Fruit fly (Drosophila melanogaster) whole organism, prepupa: ENCODE results near the gene Drsl6.

Experiments
- Blimp-1 ChIP-seq: fragments of 200-800 bp; sonication (Bioruptor generic); optimal IDR thresholded peaks from 3 replicates; lab custom pipeline; 2017; ENCODE audit warnings: missing biosample characterization, missing genetic modification characterization, mild to moderate bottlenecking, moderate library complexity, missing genetic modification reagents
- CG10631 ChIP-seq: fragments of 200-800 bp; sonication (Bioruptor generic); optimal IDR thresholded peaks from 2 replicates; lab custom pipeline; 2016; ENCODE audit warnings: missing biosample characterization, missing genetic modification characterization
- CG10669 ChIP-seq: fragments of 200-800 bp; sonication (Bioruptor generic); optimal IDR thresholded peaks from 3 replicates; lab custom pipeline; 2018; ENCODE audit warnings: missing biosample characterization, mild to moderate bottlenecking, missing genetic modification characterization, moderate library complexity
- CG11294 ChIP-seq: fragments of 200-800 bp; sonication (Bioruptor generic); IDR thresholded peaks from 2 replicates; pipeline ENCODE4 v1.3.6; 2022; ENCODE audit warnings: missing biosample characterization, missing genetic modification characterization
- CG11902 ChIP-seq: fragments of 200-800 bp; sonication (Bioruptor generic); optimal IDR thresholded peaks from 3 replicates; lab custom pipeline; 2016; ENCODE audit warnings: missing biosample characterization, missing genetic modification characterization
- CG1621 ChIP-seq: fragments of 200-800 bp; sonication (Bioruptor generic); optimal IDR thresholded peaks from 3 replicates; lab custom pipeline; 2018; ENCODE audit warnings: missing biosample characterization, mild to moderate bottlenecking, missing genetic modification characterization
- CG3032 ChIP-seq: fragments of 200-800 bp; optimal IDR thresholded peaks from 2 replicates; lab custom pipeline; 2019; ENCODE audit warnings: missing biosample characterization, mild to moderate bottlenecking, missing genetic modification characterization, moderate library complexity
- CG32006 ChIP-seq: fragments of 200-800 bp; sonication (Bioruptor generic); optimal IDR thresholded peaks from 3 replicates; lab custom pipeline; 2017; ENCODE audit warnings: missing biosample characterization, mild to moderate bottlenecking, missing genetic modification characterization
- CG34406 ChIP-seq: fragments of 200-800 bp; sonication (Bioruptor generic); optimal IDR thresholded peaks from 3 replicates; lab custom pipeline; 2016; ENCODE audit warnings: missing biosample characterization, missing genetic modification characterization
- CG6163 ChIP-seq: fragments of 200-800 bp; sonication (Bioruptor generic); IDR thresholded peaks from 3 replicates; pipeline ENCODE4 v1.3.6; 2022; ENCODE audit warnings: missing biosample characterization, missing genetic modification characterization
- CG6808 ChIP-seq: fragments of 200-800 bp; sonication (Bioruptor generic); optimal IDR thresholded peaks from 3 replicates; lab custom pipeline; 2017; ENCODE audit warnings: missing biosample characterization, missing genetic modification characterization, mild to moderate bottlenecking, moderate library complexity, missing genetic modification reagents
- CG6854 ChIP-seq: fragments of 200-800 bp; sonication (Bioruptor generic); optimal IDR thresholded peaks from 2 replicates; lab custom pipeline; 2017; ENCODE audit warnings: missing biosample characterization, mild to moderate bottlenecking, missing genetic modification characterization
- CG7368 ChIP-seq: fragments of 200-800 bp; sonication (Bioruptor generic); optimal IDR thresholded peaks from 3 replicates; lab custom pipeline; 2016; ENCODE audit warnings: missing biosample characterization, missing genetic modification characterization
- CG8119 ChIP-seq: fragments of 200-800 bp; sonication (Bioruptor generic); IDR thresholded peaks from 3 replicates; pipeline ENCODE4 v1.3.6; 2022; ENCODE audit warnings: missing biosample characterization, missing genetic modification characterization
- CG8319 ChIP-seq: fragments of 200-800 bp; sonication (Bioruptor generic); optimal IDR thresholded peaks from 3 replicates; lab custom pipeline; 2016; ENCODE audit warnings: missing biosample characterization, missing genetic modification characterization
- Eip75B ChIP-seq: fragments of 200-800 bp; sonication (Bioruptor generic); optimal IDR thresholded peaks from 3 replicates; lab custom pipeline; 2016; ENCODE audit warnings: missing biosample characterization, missing genetic modification characterization
- Eip78C ChIP-seq: fragments of 200-800 bp; sonication (Bioruptor generic); peaks from one replicate; lab custom pipeline; 2016; ENCODE audit warnings: missing biosample characterization, missing genetic modification characterization
- Ets21C ChIP-seq: fragments of 200-800 bp; sonication (Bioruptor generic); optimal IDR thresholded peaks from 3 replicates; lab custom pipeline; 2016; ENCODE audit warnings: missing biosample characterization, missing genetic modification characterization
- Hr38 ChIP-seq: sonication (Bioruptor generic); optimal IDR thresholded peaks from 2 replicates; lab custom pipeline; 2016; ENCODE audit warnings: missing biosample characterization, missing genetic modification characterization
- Hr4 ChIP-seq: fragments of 200-800 bp; sonication (Bioruptor generic); optimal IDR thresholded peaks from 3 replicates; lab custom pipeline; 2016; ENCODE audit warnings: missing biosample characterization, missing genetic modification characterization
- OdsH ChIP-seq: fragments of 200-800 bp; sonication (Bioruptor generic); optimal IDR thresholded peaks from 3 replicates; lab custom pipeline; 2016; ENCODE audit warnings: missing biosample characterization, missing genetic modification characterization
- Sox102F ChIP-seq: fragments of 200-800 bp; sonication (Bioruptor generic); optimal IDR thresholded peaks from 2 replicates; lab custom pipeline; 2016; ENCODE audit warnings: missing biosample characterization, mild to moderate bottlenecking, missing genetic modification characterization
- Sox14 ChIP-seq: fragments of 200-800 bp; sonication (Bioruptor generic); optimal IDR thresholded peaks from 3 replicates; lab custom pipeline; 2016; ENCODE audit warnings: missing biosample characterization, missing genetic modification characterization
- achi ChIP-seq: fragments of 200-800 bp; sonication (Bioruptor generic); optimal IDR thresholded peaks from 3 replicates; lab custom pipeline; 2016; ENCODE audit warnings: missing biosample characterization, missing genetic modification characterization
- dsx ChIP-seq: fragments of 200-800 bp; optimal IDR thresholded peaks from 3 replicates; lab custom pipeline; 2019; ENCODE audit warnings: missing biosample characterization, mild to moderate bottlenecking, missing genetic modification characterization, moderate library complexity; ENCODE audit not compliant: poor library complexity, severe bottlenecking
- esn ChIP-seq: fragments of 200-800 bp; sonication (Bioruptor generic); optimal IDR thresholded peaks from 2 replicates; lab custom pipeline; 2016; ENCODE audit warnings: missing biosample characterization, mild to moderate bottlenecking, missing genetic modification characterization, moderate library complexity
- fd85E ChIP-seq: fragments of 200-800 bp; sonication (Bioruptor generic); optimal IDR thresholded peaks from 3 replicates; lab custom pipeline; 2016; ENCODE audit warnings: missing biosample characterization, missing genetic modification characterization
- fkh ChIP-seq: fragments of 200-800 bp; sonication (Bioruptor generic); optimal IDR thresholded peaks from 3 replicates; lab custom pipeline; 2017; ENCODE audit warnings: missing biosample characterization, mild to moderate bottlenecking, missing genetic modification characterization, moderate library complexity
- lz ChIP-seq: fragments of 200-800 bp; sonication (Bioruptor generic); optimal IDR thresholded peaks from 3 replicates; lab custom pipeline; 2016; ENCODE audit warnings: missing biosample characterization, missing genetic modification characterization
- salr ChIP-seq, 2 experiments: fragments of 200-800 bp; sonication (Bioruptor generic); optimal IDR thresholded peaks; 3 replicates each; lab custom pipeline; 2016 to 2018; ENCODE audit warnings: missing biosample characterization in 2 of 2, missing genetic modification characterization in 2 of 2, mild to moderate bottlenecking in 1 of 2
- ss ChIP-seq, 2 experiments: fragments of 200-800 bp; sonication (Bioruptor generic); optimal IDR thresholded peaks; 2 replicates in 1 of 2; 3 replicates in 1 of 2; lab custom pipeline; 2017 to 2018; ENCODE audit warnings: mild to moderate bottlenecking in 2 of 2, missing biosample characterization in 2 of 2, missing genetic modification characterization in 2 of 2, moderate library complexity in 1 of 2
- svp ChIP-seq: fragments of 200-800 bp; sonication (Bioruptor generic); peaks from one replicate; lab custom pipeline; 2016; ENCODE audit warnings: missing biosample characterization, missing genetic modification characterization
- topi ChIP-seq: fragments of 200-800 bp; sonication (Bioruptor generic); optimal IDR thresholded peaks from 3 replicates; lab custom pipeline; 2016; ENCODE audit warnings: missing biosample characterization, missing genetic modification characterization
- vri ChIP-seq: fragments of 200-800 bp; sonication (Bioruptor generic); optimal IDR thresholded peaks from 3 replicates; lab custom pipeline; 2016; ENCODE audit warnings: missing biosample characterization, mild to moderate bottlenecking, missing genetic modification characterization

Gene Drsl6

dm6 chr3L:3316441-3316840 is 19.8 kb downstream of the Drsl6 start, which contains the start of gene Drsl5:
Gene Drsl5 (plus strand): TSS chr3L:3316781.
- TF ChIP-seq Hr38 (no peak), svp (GFP tag; lab: Kevin White, UChicago) (peak; percentile 74), Eip75B (GFP tag; lab: Kevin White, UChicago) (no peak), dsx (GFP tag; lab: Kevin White, UChicago) (no peak)

dm6 chr3L:3315288-3315687 is 20.9 kb downstream of the Drsl6 start, which contains the start of gene Drsl4:
Gene Drsl4 (plus strand): TSS chr3L:3315620.
- no peak for TF ChIP-seq dsx (GFP tag; lab: Kevin White, UChicago)
- peak; percentile 81 for TF ChIP-seq svp (GFP tag; lab: Kevin White, UChicago)
- TF ChIP-seq, all 60 proteins: peak for 1

DNA sequence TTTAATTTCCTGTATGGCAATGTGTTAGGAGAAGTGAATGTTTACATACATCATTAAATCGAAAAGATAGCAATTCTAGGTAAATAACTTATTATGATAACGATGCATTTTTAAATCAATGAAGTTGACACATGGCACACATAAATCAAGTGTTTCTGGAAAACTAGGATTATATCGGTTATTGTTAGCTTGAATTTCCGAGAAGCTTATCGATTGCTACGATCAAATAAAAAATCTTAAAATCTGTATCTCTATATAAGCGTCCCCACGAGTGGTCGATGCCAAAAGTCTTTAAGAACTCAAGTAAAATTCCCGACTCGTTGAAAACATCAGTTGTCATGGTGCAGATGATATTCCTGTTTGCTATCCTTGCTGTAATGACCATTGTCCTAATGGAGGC is 21.5 kb downstream of the Drsl6 start, which contains the start of gene Drsl3:
Gene Drsl3 (plus strand): TSS at position 301 of the 400 bp plus-strand sequence.
- no peak for TF ChIP-seq OdsH
- TF ChIP-seq CG7368 (GFP tag; lab: Kevin White, UChicago), result no peak
- no peak for TF ChIP-seq Hr4 (GFP tag; lab: Kevin White, UChicago)
- no peak for TF ChIP-seq Blimp-1 (GFP tag; lab: Kevin White, UChicago)
- TF ChIP-seq CG11902, result no peak
- TF ChIP-seq Sox14, result no peak
- no peak for TF ChIP-seq CG6854 (GFP tag; lab: Kevin White, UChicago)
- TF ChIP-seq CG6808 (GFP tag; lab: Kevin White, UChicago), result no peak
- TF ChIP-seq CG11294 (GFP tag; lab: Robert Waterston, UW), result no peak
- no peak for TF ChIP-seq CG10669 (GFP tag; lab: Kevin White, UChicago)
- no peak for TF ChIP-seq Hr38
- TF ChIP-seq CG10631, result no peak
- no peak for TF ChIP-seq Sox102F
- TF ChIP-seq salr (GFP tag; optimal IDR thresholded peaks at IDR 0.05; lab: Kevin White, UChicago), result no peak
- no peak for TF ChIP-seq achi (GFP tag; lab: Kevin White, UChicago)
- no peak for TF ChIP-seq topi (GFP tag; lab: Kevin White, UChicago)

DNA sequence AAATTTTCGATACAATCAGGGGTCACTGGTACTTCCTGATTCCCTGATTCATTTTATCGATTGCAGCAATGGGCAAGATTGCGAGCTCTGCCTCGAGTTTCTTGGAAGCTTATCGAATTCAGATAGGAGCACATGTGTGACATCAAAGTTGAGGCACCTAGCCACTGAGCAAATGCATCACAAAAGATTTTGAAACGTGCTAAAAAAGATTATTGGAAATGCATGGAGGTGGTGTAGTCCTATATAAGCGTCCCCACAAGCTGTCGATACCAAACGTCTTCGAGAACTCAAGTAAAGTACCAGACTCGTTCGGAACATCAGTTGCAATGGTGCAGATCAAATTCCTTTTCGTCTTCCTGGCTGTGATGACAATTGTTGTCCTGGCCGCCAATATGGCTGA is 22.2 kb downstream of the Drsl6 start, which contains the start of gene Drsl2:
Gene Drsl2 (plus strand): TSS at position 301 of the 400 bp plus-strand sequence.
- TF ChIP-seq lz (peak; percentile 3), CG8119 (no peak), esn (peak; percentile 23), CG32006 (GFP tag; lab: Kevin White, UChicago) (no peak)

dm6 chr3L:3308676-3309613 is 27.3 kb downstream of the Drsl6 start:
- TF ChIP-seq CG6163 (GFP tag; lab: Robert Waterston, UW), result no peak
- no peak for TF ChIP-seq CG32006 (GFP tag; lab: Kevin White, UChicago)
- no peak for TF ChIP-seq CG3032 (tag; lab: Kevin White, UChicago)
- TF ChIP-seq CG1621, result no peak
- no peak for TF ChIP-seq CG8319 (GFP tag; lab: Kevin White, UChicago)
- no peak for TF ChIP-seq Sox102F
- no peak for TF ChIP-seq Sox14
- TF ChIP-seq vri, result peak; percentile 96
- TF ChIP-seq salr (GFP tag; optimal IDR thresholded peaks at IDR 0.05; lab: Kevin White, UChicago), result no peak
- TF ChIP-seq fd85E (GFP tag; lab: Kevin White, UChicago), result no peak
- peak; percentile 44 for TF ChIP-seq Eip78C (GFP tag; lab: Kevin White, UChicago)
- no peak for TF ChIP-seq ss (GFP tag; optimal IDR thresholded peaks at IDR 0.05; lab: Kevin White, UChicago)
- TF ChIP-seq topi (GFP tag; lab: Kevin White, UChicago), result no peak
- peak; percentile 80 for TF ChIP-seq svp (GFP tag; lab: Kevin White, UChicago)
- no peak for TF ChIP-seq Ets21C (GFP tag; lab: Kevin White, UChicago)
- no peak for TF ChIP-seq CG34406 (GFP tag; lab: Kevin White, UChicago)
- TF ChIP-seq fkh (GFP tag; lab: Kevin White, UChicago), result peak; percentile 58
- TF ChIP-seq CG10631, result no peak
- TF ChIP-seq Eip75B (GFP tag; lab: Kevin White, UChicago), result no peak
